Worm (Caenorhabditis elegans) whole organism, L1 larva: ENCODE results near the gene srh-4.
A peak's percentile ranks its signal among the peaks of the same experiment; 100 is the strongest.

Experiments
- C04F5.9 ChIP-seq: sonication (generic microtip); optimal IDR thresholded peaks from 2 replicates; lab custom pipeline; 2016; ENCODE audit warnings: missing genetic modification characterization, missing compliant biosample characterization
- F16B12.6 ChIP-seq: fragments of 150-350 bp; optimal IDR thresholded peaks from 2 replicates; lab custom pipeline; 2014; ENCODE audit warnings: missing biosample characterization, missing genetic modification characterization
- Y116A8C.19 ChIP-seq: sonication (generic microtip); optimal IDR thresholded peaks from 2 replicates; lab custom pipeline; 2016; ENCODE audit warnings: missing compliant biosample characterization, missing genetic modification characterization, borderline replicate concordance
- aha-1 ChIP-seq: fragments of 150-350 bp; optimal IDR thresholded peaks from 2 replicates; lab custom pipeline; 2014; ENCODE audit warnings: missing biosample characterization, missing genetic modification characterization
- blmp-1 ChIP-seq: fragments of 150-350 bp; optimal IDR thresholded peaks from 2 replicates; lab custom pipeline; 2014; ENCODE audit warnings: missing biosample characterization, missing genetic modification characterization
- ceh-63 ChIP-seq: fragments of 200-800 bp; sonication (Bioruptor generic); optimal IDR thresholded peaks from 2 replicates; lab custom pipeline; 2018; ENCODE audit warnings: mild to moderate bottlenecking, missing genetic modification characterization, missing compliant biosample characterization
- ceh-8 ChIP-seq: fragments of 200-800 bp; sonication (Bioruptor generic); optimal IDR thresholded peaks from 2 replicates; lab custom pipeline; 2018; ENCODE audit warnings: mild to moderate bottlenecking, missing genetic modification characterization, moderate library complexity, missing compliant biosample characterization
- efl-1 ChIP-seq, 4 experiments: fragments of 150-350 bp; optimal IDR thresholded peaks in 3 of 4; peaks in 1 of 4; 1 replicate in 1 of 4; 2 replicates in 3 of 4; lab custom pipeline; 2014; ENCODE audit warnings: missing biosample characterization in 2 of 4, missing genetic modification characterization in 2 of 4, missing genetic modification reagents in 2 of 4
- elt-3 ChIP-seq, 6 experiments: fragments of 150-350 bp in 1 of 6; sonication (generic microtip); optimal IDR thresholded peaks; 2 replicates each; lab custom pipeline; 2017 to 2018; ENCODE audit warnings: missing biosample characterization in 6 of 6, missing genetic modification characterization in 6 of 6, inconsistent platforms in 1 of 6
- fkh-8 ChIP-seq: sonication (generic microtip); optimal IDR thresholded peaks from 2 replicates; lab custom pipeline; 2016; ENCODE audit warnings: mild to moderate bottlenecking, missing genetic modification characterization, missing compliant biosample characterization
- hlh-17 ChIP-seq: fragments of 200-800 bp; sonication (Bioruptor generic); optimal IDR thresholded peaks from 2 replicates; lab custom pipeline; 2018; ENCODE audit warnings: missing genetic modification characterization, mild to moderate bottlenecking, missing compliant biosample characterization, moderate library complexity, borderline replicate concordance
- hlh-4 ChIP-seq: sonication (generic microtip); optimal IDR thresholded peaks from 2 replicates; lab custom pipeline; 2016; ENCODE audit warnings: mild to moderate bottlenecking, missing genetic modification characterization, missing compliant biosample characterization
- isw-1 ChIP-seq: fragments of 200-800 bp; sonication (Bioruptor generic); IDR thresholded peaks from 2 replicates; pipeline ENCODE4 v1.3.6; 2022; ENCODE audit warnings: missing genetic modification characterization, missing compliant biosample characterization
- lin-14 ChIP-seq: fragments of 200-800 bp; sonication (Bioruptor generic); optimal IDR thresholded peaks from 2 replicates; lab custom pipeline; 2018; ENCODE audit warnings: mild to moderate bottlenecking, missing genetic modification characterization, moderate library complexity, missing compliant biosample characterization
- lin-15B ChIP-seq: fragments of 150-350 bp; sonication (generic microtip); optimal IDR thresholded peaks from 3 replicates; lab custom pipeline; 2014; ENCODE audit warnings: missing biosample characterization, missing genetic modification characterization
- lin-35 ChIP-seq, 2 experiments: fragments of 150-350 bp; optimal IDR thresholded peaks; 2 replicates each; lab custom pipeline; 2014; ENCODE audit warnings: missing biosample characterization in 2 of 2, missing genetic modification characterization in 2 of 2, missing genetic modification reagents in 2 of 2
- lsy-2 ChIP-seq, 2 experiments: fragments of 150-350 bp; optimal IDR thresholded peaks; 2 replicates each; lab custom pipeline; 2014; ENCODE audit warnings: missing biosample characterization in 2 of 2, missing genetic modification characterization in 2 of 2
- mdl-1 ChIP-seq, 2 experiments: fragments of 150-350 bp; optimal IDR thresholded peaks; 2 replicates each; lab custom pipeline; 2014 to 2017; ENCODE audit warnings: missing biosample characterization in 2 of 2, missing genetic modification characterization in 2 of 2, inconsistent platforms in 1 of 2
- mef-2 ChIP-seq: fragments of 150-350 bp; optimal IDR thresholded peaks from 2 replicates; lab custom pipeline; 2014; ENCODE audit warnings: missing biosample characterization, missing genetic modification characterization
- nhr-19 ChIP-seq: fragments of 200-800 bp; sonication (Bioruptor generic); conservative IDR thresholded peaks from 2 replicates; pipeline ENCODE4 v1.3.6; 2022; ENCODE audit warnings: missing genetic modification characterization, missing compliant biosample characterization
- nhr-20 ChIP-seq: sonication (generic microtip); optimal IDR thresholded peaks from 2 replicates; lab custom pipeline; 2016; ENCODE audit warnings: mild to moderate bottlenecking, missing genetic modification characterization, missing compliant biosample characterization
- nhr-47 ChIP-seq: sonication (generic microtip); optimal IDR thresholded peaks from 2 replicates; lab custom pipeline; 2016; ENCODE audit warnings: mild to moderate bottlenecking, missing genetic modification characterization, moderate library complexity, missing compliant biosample characterization
- nhr-71 ChIP-seq: sonication (generic microtip); optimal IDR thresholded peaks from 2 replicates; lab custom pipeline; 2016; ENCODE audit warnings: mild to moderate bottlenecking, missing genetic modification characterization, moderate library complexity, missing compliant biosample characterization
- nhr-77 ChIP-seq: fragments of 150-350 bp; optimal IDR thresholded peaks from 2 replicates; lab custom pipeline; 2014; ENCODE audit warnings: missing biosample characterization, missing genetic modification characterization
- nhr-85 ChIP-seq: sonication (generic microtip); peaks from one replicate; lab custom pipeline; 2016; ENCODE audit warnings: missing genetic modification characterization, inconsistent platforms, missing compliant biosample characterization
- rnt-1 ChIP-seq: sonication (generic microtip); optimal IDR thresholded peaks from 2 replicates; lab custom pipeline; 2016; ENCODE audit warnings: mild to moderate bottlenecking, missing genetic modification characterization, moderate library complexity, missing compliant biosample characterization
- snu-23 ChIP-seq: sonication (generic microtip); optimal IDR thresholded peaks from 2 replicates; lab custom pipeline; 2016; ENCODE audit warnings: missing genetic modification characterization, missing compliant biosample characterization
- sptf-1 ChIP-seq: fragments of 150-350 bp; optimal IDR thresholded peaks from 2 replicates; lab custom pipeline; 2014; ENCODE audit warnings: missing biosample characterization, missing genetic modification characterization
- sup-37 ChIP-seq: fragments of 200-800 bp; sonication (Bioruptor generic); optimal IDR thresholded peaks from 2 replicates; lab custom pipeline; 2018; ENCODE audit warnings: mild to moderate bottlenecking, missing genetic modification characterization, missing compliant biosample characterization
- swsn-7 ChIP-seq: sonication (generic microtip); optimal IDR thresholded peaks from 2 replicates; lab custom pipeline; 2016; ENCODE audit warnings: missing genetic modification characterization, missing compliant biosample characterization
- tbx-2 ChIP-seq: sonication (generic microtip); optimal IDR thresholded peaks from 2 replicates; lab custom pipeline; 2016; ENCODE audit warnings: missing genetic modification characterization, missing compliant biosample characterization
- unc-130 ChIP-seq: fragments of 150-350 bp; optimal IDR thresholded peaks from 2 replicates; lab custom pipeline; 2017; ENCODE audit warnings: missing biosample characterization, missing genetic modification characterization, inconsistent platforms
- unc-62 ChIP-seq: fragments of 150-350 bp; optimal IDR thresholded peaks from 2 replicates; lab custom pipeline; 2014; ENCODE audit warnings: missing biosample characterization, missing genetic modification reagents, missing genetic modification characterization
- unc-98 ChIP-seq: fragments of 200-800 bp; sonication (Bioruptor generic); IDR thresholded peaks from 2 replicates; pipeline ENCODE4 v1.3.6; 2022; ENCODE audit warnings: missing genetic modification characterization, missing compliant biosample characterization
- xbp-1 ChIP-seq: sonication (generic microtip); optimal IDR thresholded peaks from 2 replicates; lab custom pipeline; 2016; ENCODE audit warnings: missing genetic modification characterization, missing compliant biosample characterization
- zag-1 ChIP-seq: fragments of 150-350 bp; optimal IDR thresholded peaks from 2 replicates; lab custom pipeline; 2014; ENCODE audit warnings: missing biosample characterization, missing genetic modification characterization

The srh-4 gene

ce11 chrV:3984178-3984577 lies 26.1 kb upstream of the srh-4 start, which contains the start of gene nlp-29 (continued):
- TF ChIP-seq mdl-1 (tag; optimal IDR thresholded peaks at IDR 0.05; lab: Kevin White, UChicago) = peak in 1 of 2 experiments; percentile 9
- TF ChIP-seq hlh-17 = no peak
- TF ChIP-seq lin-15B = no peak
- peak; percentile 58 for TF ChIP-seq nhr-71 (tag; lab: Kevin White, UChicago)
- TF ChIP-seq fkh-8 (tag; lab: Kevin White, UChicago) = no peak
- peak; percentile 71 for TF ChIP-seq nhr-20 (tag; lab: Kevin White, UChicago)
- no peak for TF ChIP-seq mef-2 (tag; lab: Kevin White, UChicago)
- TF ChIP-seq sup-37 (GFP tag; lab: Kevin White, UChicago) = no peak
- no peak for TF ChIP-seq C04F5.9 (tag; lab: Kevin White, UChicago)
- TF ChIP-seq lin-35 (GFP tag; optimal IDR thresholded peaks at IDR 0.05; lab: Kevin White, UChicago) = peak in 1 of 2 experiments; percentile 15
- TF ChIP-seq swsn-7 = no peak
- TF ChIP-seq Y116A8C.19 (tag; lab: Kevin White, UChicago) = no peak
- peak; percentile 87 for TF ChIP-seq blmp-1 (tag; lab: Kevin White, UChicago)
- TF ChIP-seq isw-1 = no peak
- no peak for TF ChIP-seq ceh-8 (GFP tag; lab: Kevin White, UChicago)
- TF ChIP-seq unc-62 = no peak
- no peak for TF ChIP-seq xbp-1 (tag; lab: Kevin White, UChicago)
- TF ChIP-seq unc-130 (tag; lab: Kevin White, UChicago) = no peak
- no peak for TF ChIP-seq F16B12.6 (tag; lab: Kevin White, UChicago)
- no peak for TF ChIP-seq ceh-63
- peak; percentile 86 for TF ChIP-seq nhr-85 (tag; lab: Kevin White, UChicago)
- no peak for TF ChIP-seq unc-98 (GFP tag; lab: Robert Waterston, UW)
- no peak for TF ChIP-seq hlh-4
- peak; percentile 46 for TF ChIP-seq lin-14 (GFP tag; lab: Kevin White, UChicago)
- no peak for TF ChIP-seq rnt-1 (tag; lab: Kevin White, UChicago)
- TF ChIP-seq zag-1 (tag; lab: Kevin White, UChicago) = no peak
- TF ChIP-seq nhr-47 (tag; lab: Kevin White, UChicago) = no peak
- TF ChIP-seq nhr-77 (tag; lab: Kevin White, UChicago) = no peak
- no peak for TF ChIP-seq sptf-1 (tag; lab: Kevin White, UChicago)

DNA sequence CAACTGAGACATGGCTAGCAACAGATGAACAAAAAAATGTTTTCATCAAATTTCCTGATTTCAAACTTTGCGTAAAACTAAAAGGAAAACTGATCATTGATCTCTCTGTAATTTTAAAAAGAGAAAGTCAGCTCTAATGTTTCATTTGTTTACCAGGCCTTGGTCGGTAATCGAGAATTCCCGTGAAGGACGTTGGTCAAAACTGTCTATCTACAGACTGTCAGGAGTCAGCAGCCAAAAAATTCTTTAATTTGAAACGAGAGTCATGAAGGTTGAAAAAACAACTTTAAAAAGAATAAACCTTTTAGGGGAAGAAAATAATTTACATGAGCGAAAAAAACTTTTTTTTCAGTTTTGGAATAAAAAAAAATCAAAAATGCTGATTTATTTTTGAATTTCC lies 25.2 kb upstream of the srh-4 start:
- TF ChIP-seq sup-37 (GFP tag; lab: Kevin White, UChicago) = no peak
- TF ChIP-seq lsy-2 (tag; optimal IDR thresholded peaks at IDR 0.05; lab: Kevin White, UChicago) = no peak
- TF ChIP-seq blmp-1 (tag; lab: Kevin White, UChicago) = peak; percentile 77
- TF ChIP-seq lin-14 (GFP tag; lab: Kevin White, UChicago) = peak; percentile 42
- peak; percentile 88 for TF ChIP-seq nhr-85 (tag; lab: Kevin White, UChicago)
- TF ChIP-seq nhr-71 (tag; lab: Kevin White, UChicago) = peak; percentile 20
- TF ChIP-seq efl-1 (optimal IDR thresholded peaks at IDR 0.05; lab: Kevin White, UChicago) = no peak
- peak in 1 of 2 experiments; percentile 23 for TF ChIP-seq efl-1 (GFP tag; optimal IDR thresholded peaks at IDR 0.05 in 1 of 2; lab: Kevin White, UChicago)
- TF ChIP-seq nhr-20 (tag; lab: Kevin White, UChicago) = peak; percentile 42
- peak in 1 of 6 experiments; percentile 19 for TF ChIP-seq elt-3 (tag; optimal IDR thresholded peaks at IDR 0.05; lab: Kevin White, UChicago)

DNA sequence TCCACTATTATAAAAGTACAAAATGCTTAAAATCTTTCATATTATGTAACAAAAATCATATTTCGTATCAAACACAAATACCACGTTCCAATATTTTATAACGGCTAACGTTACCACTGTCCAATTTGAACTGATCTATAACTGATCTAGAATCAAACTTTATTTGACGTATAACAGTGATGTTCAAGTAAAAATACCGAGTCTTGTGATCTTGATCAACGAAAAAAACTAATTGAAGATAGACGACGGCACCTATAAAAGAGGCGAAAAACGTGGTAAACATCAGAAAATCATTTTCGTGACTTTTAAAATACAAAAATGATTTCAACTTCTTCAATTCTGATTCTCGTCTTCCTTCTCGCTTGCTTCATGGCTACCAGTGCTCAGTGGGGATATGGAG lies 22.7 kb upstream of the srh-4 start, which contains the start of gene nlp-28:
Gene nlp-28 (plus strand): TSS at position 285 of the 400 bp plus-strand sequence.
- no peak for TF ChIP-seq aha-1 (tag; lab: Kevin White, UChicago)
- TF ChIP-seq sup-37 (GFP tag; lab: Kevin White, UChicago) = no peak
- peak; percentile 17 for TF ChIP-seq tbx-2 (tag; lab: Kevin White, UChicago)
- no peak for TF ChIP-seq ceh-8 (GFP tag; lab: Kevin White, UChicago)
- TF ChIP-seq efl-1 (optimal IDR thresholded peaks at IDR 0.05; lab: Kevin White, UChicago) = no peak
- TF ChIP-seq efl-1 (GFP tag; optimal IDR thresholded peaks at IDR 0.05 in 1 of 2; lab: Kevin White, UChicago) = peak in 1 of 2 experiments; percentile 55
- peak in 1 of 6 experiments; percentile 53 for TF ChIP-seq elt-3 (tag; optimal IDR thresholded peaks at IDR 0.05; lab: Kevin White, UChicago)
- TF ChIP-seq lin-14 (GFP tag; lab: Kevin White, UChicago) = peak; percentile 41
- TF ChIP-seq lin-35 (GFP tag; optimal IDR thresholded peaks at IDR 0.05; lab: Kevin White, UChicago) = peak in 1 of 2 experiments; percentile 0
- no peak for TF ChIP-seq swsn-7
- TF ChIP-seq nhr-85 (tag; lab: Kevin White, UChicago) = peak; percentile 77
- peak; percentile 54 for TF ChIP-seq nhr-20 (tag; lab: Kevin White, UChicago)
- peak; percentile 31 for TF ChIP-seq nhr-71 (tag; lab: Kevin White, UChicago)
- TF ChIP-seq nhr-19 (GFP tag; lab: Robert Waterston, UW) = 0 out of 2 replicates have a peak, but pooled peaks have one; percentile 4
- peak; percentile 19 for TF ChIP-seq snu-23
